Worm (Caenorhabditis elegans) whole organism, mixed stage, embryonic: ENCODE measurements around the gene ZK1307.9.

ENCODE experiments used
- blmp-1 ChIP-seq: fragments of 150-350 bp; optimal IDR thresholded peaks from 2 replicates; lab custom pipeline; 2014; ENCODE audit warnings: missing biosample characterization, missing genetic modification characterization
- elt-1 ChIP-seq: sonication (generic microtip); optimal IDR thresholded peaks from 2 replicates; lab custom pipeline; 2017; ENCODE audit warnings: missing genetic modification characterization, mild to moderate bottlenecking, missing compliant biosample characterization, antibody characterized with exemption, moderate library complexity, borderline replicate concordance; ENCODE audit not compliant: insufficient read depth
- elt-3 ChIP-seq: fragments of 150-350 bp; optimal IDR thresholded peaks from 2 replicates; lab custom pipeline; 2014; ENCODE audit warnings: missing biosample characterization, missing genetic modification characterization
- mab-5 ChIP-seq: fragments of 150-350 bp; optimal IDR thresholded peaks from 2 replicates; lab custom pipeline; 2014; ENCODE audit warnings: missing biosample characterization, missing genetic modification characterization
- mep-1 ChIP-seq: fragments of 150-350 bp; optimal IDR thresholded peaks from 2 replicates; lab custom pipeline; 2017; ENCODE audit warnings: missing biosample characterization, missing genetic modification reagents, missing genetic modification characterization, inconsistent platforms
- nhr-76 ChIP-seq: sonication (generic microtip); optimal IDR thresholded peaks from 2 replicates; lab custom pipeline; 2017; ENCODE audit warnings: missing biosample characterization, missing genetic modification characterization
- pha-4 ChIP-seq: fragments of 150-350 bp; optimal IDR thresholded peaks from 2 replicates; lab custom pipeline; 2018; ENCODE audit warnings: missing biosample characterization, missing genetic modification reagents, missing genetic modification characterization
- snpc-4 ChIP-seq: fragments of 150-350 bp; optimal IDR thresholded peaks from 2 replicates; lab custom pipeline; 2014; ENCODE audit warnings: missing biosample characterization, missing genetic modification characterization
- sptf-1 ChIP-seq: sonication (generic microtip); optimal IDR thresholded peaks from 2 replicates; lab custom pipeline; 2017; ENCODE audit warnings: mild to moderate bottlenecking, missing genetic modification characterization, moderate library complexity, missing compliant biosample characterization

- TF ChIP-seq mab-5 (tag; lab: Kevin White, UChicago) (no peak), nhr-76 (tag; lab: Kevin White, UChicago) (no peak), snpc-4 (no peak), pha-4 (tag; lab: Kevin White, UChicago) (no peak), blmp-1 (no peak), elt-1 (no peak), elt-3 (tag; lab: Kevin White, UChicago) (no peak), mep-1 (tag; lab: Kevin White, UChicago) (no peak), sptf-1 (no peak)
Measured at ce11 chrII:9680493-9680892, 31.2 kb downstream of the ZK1307.9 start, which contains the start of gene ZK1320.13.
